Worm (Caenorhabditis elegans): ENCODE data around the gene srh-48.

DNA sequence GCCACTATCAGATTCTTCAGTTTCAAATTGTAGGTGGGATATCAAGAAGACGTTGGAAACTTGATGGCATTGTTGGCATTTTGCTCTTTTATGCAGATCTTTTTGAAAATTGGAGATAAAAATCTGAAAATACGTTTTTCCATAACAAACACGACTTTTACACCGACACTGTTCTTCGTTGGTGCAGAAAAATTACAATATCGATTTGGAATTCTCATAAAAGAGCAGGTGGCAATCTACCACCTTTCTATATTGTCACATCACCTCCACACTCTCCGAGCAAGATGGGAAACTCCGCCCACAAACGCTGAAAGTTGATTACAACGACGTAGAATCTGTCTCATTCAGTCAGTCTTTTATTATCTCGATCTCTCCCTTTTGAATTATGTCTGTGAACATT is 27.6 kb downstream of the srh-48 start, which contains the start of gene arrd-2:
- TF ChIP-seq ama-1 (optimal IDR thresholded peaks at IDR 0.05) (no peak), pag-3 (tag; optimal IDR thresholded peaks at IDR 0.05; ENCODE audit: borderline replicate concordance, insufficient read depth) (no peak), ceh-63 (GFP tag; optimal IDR thresholded peaks at IDR 0.05) (no peak), mdl-1 (tag; optimal IDR thresholded peaks at IDR 0.05) (no peak), skn-1 (tag; optimal IDR thresholded peaks at IDR 0.05) (no peak), grh-1 (GFP tag; IDR thresholded peaks at IDR 0.05) (no peak), fos-1 (tag; optimal IDR thresholded peaks at IDR 0.05) (no peak), blmp-1 (tag; optimal IDR thresholded peaks at IDR 0.05) (no peak), alr-1 (tag; optimal IDR thresholded peaks at IDR 0.05; ENCODE audit: borderline replicate concordance) (no peak), zag-1 (tag; optimal IDR thresholded peaks at IDR 0.05) (no peak), unc-30 (tag; optimal IDR thresholded peaks at IDR 0.05) (no peak), fkh-10 (GFP tag; optimal IDR thresholded peaks at IDR 0.05) (no peak), lin-13 (GFP tag; optimal IDR thresholded peaks at IDR 0.05) (no peak)
